Fruit fly (Drosophila melanogaster) whole organism, prepupa: Measurements from ENCODE around the gene sofe.

Source experiments
- Blimp-1 ChIP-seq: fragments of 200-800 bp; sonication (Bioruptor generic); optimal IDR thresholded peaks from 3 replicates; lab custom pipeline; 2017; ENCODE audit warnings: missing biosample characterization, missing genetic modification characterization, mild to moderate bottlenecking, moderate library complexity, missing genetic modification reagents
- CG10631 ChIP-seq: fragments of 200-800 bp; sonication (Bioruptor generic); optimal IDR thresholded peaks from 2 replicates; lab custom pipeline; 2016; ENCODE audit warnings: missing biosample characterization, missing genetic modification characterization
- CG10669 ChIP-seq: fragments of 200-800 bp; sonication (Bioruptor generic); optimal IDR thresholded peaks from 3 replicates; lab custom pipeline; 2018; ENCODE audit warnings: missing biosample characterization, mild to moderate bottlenecking, missing genetic modification characterization, moderate library complexity
- CG11294 ChIP-seq: fragments of 200-800 bp; sonication (Bioruptor generic); IDR thresholded peaks from 2 replicates; pipeline ENCODE4 v1.3.6; 2022; ENCODE audit warnings: missing biosample characterization, missing genetic modification characterization
- CG11902 ChIP-seq: fragments of 200-800 bp; sonication (Bioruptor generic); optimal IDR thresholded peaks from 3 replicates; lab custom pipeline; 2016; ENCODE audit warnings: missing biosample characterization, missing genetic modification characterization
- CG1621 ChIP-seq: fragments of 200-800 bp; sonication (Bioruptor generic); optimal IDR thresholded peaks from 3 replicates; lab custom pipeline; 2018; ENCODE audit warnings: missing biosample characterization, mild to moderate bottlenecking, missing genetic modification characterization
- CG16779 ChIP-seq: fragments of 200-800 bp; sonication (Bioruptor generic); optimal IDR thresholded peaks from 3 replicates; lab custom pipeline; 2017; ENCODE audit warnings: missing biosample characterization, mild to moderate bottlenecking, missing genetic modification characterization
- CG31627 ChIP-seq: fragments of 200-800 bp; sonication (Bioruptor generic); optimal IDR thresholded peaks from 3 replicates; lab custom pipeline; 2016; ENCODE audit warnings: missing biosample characterization, missing genetic modification characterization
- CG34406 ChIP-seq: fragments of 200-800 bp; sonication (Bioruptor generic); optimal IDR thresholded peaks from 3 replicates; lab custom pipeline; 2016; ENCODE audit warnings: missing biosample characterization, missing genetic modification characterization
- CG3919 ChIP-seq: fragments of 200-800 bp; sonication (Bioruptor generic); optimal IDR thresholded peaks from 3 replicates; lab custom pipeline; 2016; ENCODE audit warnings: missing biosample characterization, missing genetic modification characterization
- CG4318 ChIP-seq: fragments of 200-800 bp; sonication (Bioruptor generic); optimal IDR thresholded peaks from 3 replicates; lab custom pipeline; 2017; ENCODE audit warnings: missing biosample characterization, mild to moderate bottlenecking, missing genetic modification characterization
- CG6163 ChIP-seq: fragments of 200-800 bp; sonication (Bioruptor generic); IDR thresholded peaks from 3 replicates; pipeline ENCODE4 v1.3.6; 2022; ENCODE audit warnings: missing biosample characterization, missing genetic modification characterization
- CG6276 ChIP-seq: fragments of 200-800 bp; sonication (Bioruptor generic); optimal IDR thresholded peaks from 2 replicates; lab custom pipeline; 2017; ENCODE audit warnings: missing biosample characterization, mild to moderate bottlenecking, missing genetic modification characterization
- CG6808 ChIP-seq: fragments of 200-800 bp; sonication (Bioruptor generic); optimal IDR thresholded peaks from 3 replicates; lab custom pipeline; 2017; ENCODE audit warnings: missing biosample characterization, missing genetic modification characterization, mild to moderate bottlenecking, moderate library complexity, missing genetic modification reagents
- CG7368 ChIP-seq: fragments of 200-800 bp; sonication (Bioruptor generic); optimal IDR thresholded peaks from 3 replicates; lab custom pipeline; 2016; ENCODE audit warnings: missing biosample characterization, missing genetic modification characterization
- CG8119 ChIP-seq: fragments of 200-800 bp; sonication (Bioruptor generic); IDR thresholded peaks from 3 replicates; pipeline ENCODE4 v1.3.6; 2022; ENCODE audit warnings: missing biosample characterization, missing genetic modification characterization
- CG8632 ChIP-seq: fragments of 200-800 bp; sonication (Bioruptor generic); optimal IDR thresholded peaks from 3 replicates; lab custom pipeline; 2016; ENCODE audit warnings: missing biosample characterization, missing genetic modification characterization
- CG9139 ChIP-seq: fragments of 200-800 bp; sonication (Bioruptor generic); optimal IDR thresholded peaks from 3 replicates; lab custom pipeline; 2017; ENCODE audit warnings: missing biosample characterization, mild to moderate bottlenecking, missing genetic modification characterization
- Eip75B ChIP-seq: fragments of 200-800 bp; sonication (Bioruptor generic); optimal IDR thresholded peaks from 3 replicates; lab custom pipeline; 2016; ENCODE audit warnings: missing biosample characterization, missing genetic modification characterization
- Eip78C ChIP-seq: fragments of 200-800 bp; sonication (Bioruptor generic); peaks from one replicate; lab custom pipeline; 2016; ENCODE audit warnings: missing biosample characterization, missing genetic modification characterization
- Eip93F ChIP-seq: fragments of 200-800 bp; sonication (Bioruptor generic); optimal IDR thresholded peaks from 2 replicates; lab custom pipeline; 2016; ENCODE audit warnings: missing biosample characterization, mild to moderate bottlenecking, missing genetic modification characterization
- Gug ChIP-seq: fragments of 200-800 bp; sonication (Bioruptor generic); IDR thresholded peaks from 2 replicates; pipeline ENCODE4 v1.3.6; 2022; ENCODE audit warnings: missing biosample characterization, missing genetic modification characterization
- Hr38 ChIP-seq: sonication (Bioruptor generic); optimal IDR thresholded peaks from 2 replicates; lab custom pipeline; 2016; ENCODE audit warnings: missing biosample characterization, missing genetic modification characterization
- OdsH ChIP-seq: fragments of 200-800 bp; sonication (Bioruptor generic); optimal IDR thresholded peaks from 3 replicates; lab custom pipeline; 2016; ENCODE audit warnings: missing biosample characterization, missing genetic modification characterization
- Smox ChIP-seq: fragments of 200-800 bp; sonication (Bioruptor generic); optimal IDR thresholded peaks from 3 replicates; lab custom pipeline; 2016; ENCODE audit warnings: missing biosample characterization, missing genetic modification characterization
- Sox14 ChIP-seq: fragments of 200-800 bp; sonication (Bioruptor generic); optimal IDR thresholded peaks from 3 replicates; lab custom pipeline; 2016; ENCODE audit warnings: missing biosample characterization, missing genetic modification characterization
- achi ChIP-seq: fragments of 200-800 bp; sonication (Bioruptor generic); optimal IDR thresholded peaks from 3 replicates; lab custom pipeline; 2016; ENCODE audit warnings: missing biosample characterization, missing genetic modification characterization
- acj6 ChIP-seq: fragments of 200-800 bp; sonication (Bioruptor generic); optimal IDR thresholded peaks from 3 replicates; lab custom pipeline; 2016; ENCODE audit warnings: missing biosample characterization, missing genetic modification characterization
- cyc ChIP-seq: fragments of 200-800 bp; sonication (Bioruptor generic); optimal IDR thresholded peaks from 3 replicates; lab custom pipeline; 2016; ENCODE audit warnings: missing biosample characterization, missing genetic modification characterization
- dac ChIP-seq: fragments of 200-800 bp; sonication (Bioruptor generic); optimal IDR thresholded peaks from 2 replicates; lab custom pipeline; 2017; ENCODE audit warnings: missing biosample characterization, mild to moderate bottlenecking, missing genetic modification characterization
- dsx ChIP-seq: fragments of 200-800 bp; optimal IDR thresholded peaks from 3 replicates; lab custom pipeline; 2019; ENCODE audit warnings: missing biosample characterization, mild to moderate bottlenecking, missing genetic modification characterization, moderate library complexity; ENCODE audit not compliant: poor library complexity, severe bottlenecking
- eg ChIP-seq: fragments of 200-800 bp; sonication (Bioruptor generic); IDR thresholded peaks from 3 replicates; pipeline ENCODE4 v1.3.6; 2022; ENCODE audit warnings: missing biosample characterization, missing genetic modification characterization
- esn ChIP-seq: fragments of 200-800 bp; sonication (Bioruptor generic); optimal IDR thresholded peaks from 2 replicates; lab custom pipeline; 2016; ENCODE audit warnings: missing biosample characterization, mild to moderate bottlenecking, missing genetic modification characterization, moderate library complexity
- fd85E ChIP-seq: fragments of 200-800 bp; sonication (Bioruptor generic); optimal IDR thresholded peaks from 3 replicates; lab custom pipeline; 2016; ENCODE audit warnings: missing biosample characterization, missing genetic modification characterization
- fkh ChIP-seq: fragments of 200-800 bp; sonication (Bioruptor generic); optimal IDR thresholded peaks from 3 replicates; lab custom pipeline; 2017; ENCODE audit warnings: missing biosample characterization, mild to moderate bottlenecking, missing genetic modification characterization, moderate library complexity
- lz ChIP-seq: fragments of 200-800 bp; sonication (Bioruptor generic); optimal IDR thresholded peaks from 3 replicates; lab custom pipeline; 2016; ENCODE audit warnings: missing biosample characterization, missing genetic modification characterization
- net ChIP-seq: fragments of 200-800 bp; sonication (Bioruptor generic); optimal IDR thresholded peaks from 3 replicates; lab custom pipeline; 2016; ENCODE audit warnings: missing biosample characterization, missing genetic modification characterization
- pdm3 ChIP-seq: fragments of 200-800 bp; sonication (Bioruptor generic); optimal IDR thresholded peaks from 3 replicates; lab custom pipeline; 2016; ENCODE audit warnings: missing biosample characterization, missing genetic modification characterization
- salr ChIP-seq, 2 experiments: fragments of 200-800 bp; sonication (Bioruptor generic); optimal IDR thresholded peaks; 3 replicates each; lab custom pipeline; 2016 to 2018; ENCODE audit warnings: missing biosample characterization in 2 of 2, missing genetic modification characterization in 2 of 2, mild to moderate bottlenecking in 1 of 2
- ss ChIP-seq, 2 experiments: fragments of 200-800 bp; sonication (Bioruptor generic); optimal IDR thresholded peaks; 2 replicates in 1 of 2; 3 replicates in 1 of 2; lab custom pipeline; 2017 to 2018; ENCODE audit warnings: mild to moderate bottlenecking in 2 of 2, missing biosample characterization in 2 of 2, missing genetic modification characterization in 2 of 2, moderate library complexity in 1 of 2
- svp ChIP-seq: fragments of 200-800 bp; sonication (Bioruptor generic); peaks from one replicate; lab custom pipeline; 2016; ENCODE audit warnings: missing biosample characterization, missing genetic modification characterization

sofe gene

dm6 chrX:10814113-10814512, 43.1 kb downstream of the sofe start (continued):
- no peak for TF ChIP-seq CG10669
- no peak for TF ChIP-seq CG7368
- TF ChIP-seq acj6 (GFP tag; lab: Kevin White, UChicago): no peak
- TF ChIP-seq OdsH (GFP tag; lab: Kevin White, UChicago): no peak
- TF ChIP-seq CG6276 (GFP tag; lab: Kevin White, UChicago): peak; percentile 66
- TF ChIP-seq CG34406 (GFP tag; lab: Kevin White, UChicago): no peak
- no peak for TF ChIP-seq Smox (GFP tag; lab: Kevin White, UChicago)
- TF ChIP-seq Sox14 (GFP tag; lab: Kevin White, UChicago): no peak
- no peak for TF ChIP-seq Eip93F
- TF ChIP-seq, all 60 proteins: peak for 10

dm6 chrX:10808684-10809083, 48.5 kb downstream of the sofe start:
- TF ChIP-seq CG6808 (GFP tag; lab: Kevin White, UChicago): no peak
- no peak for TF ChIP-seq fd85E
- TF ChIP-seq Eip75B (GFP tag; lab: Kevin White, UChicago): no peak
- no peak for TF ChIP-seq eg (GFP tag; lab: Robert Waterston, UW)

- TF ChIP-seq CG6276 (GFP tag; lab: Kevin White, UChicago): peak; percentile 27
- TF ChIP-seq eg (GFP tag; lab: Robert Waterston, UW): peak; percentile 64; the same call in 2 of the 3 replicates
- TF ChIP-seq fkh (GFP tag; lab: Kevin White, UChicago): peak; percentile 34
- TF ChIP-seq dsx (GFP tag; lab: Kevin White, UChicago): peak; percentile 25
- peak; percentile 17 for TF ChIP-seq CG31627 (GFP tag; lab: Kevin White, UChicago)
- peak; percentile 23 for TF ChIP-seq CG9139
- peak; percentile 59; the same call in 1 of the 3 replicates for TF ChIP-seq CG6163 (GFP tag; lab: Robert Waterston, UW)
- peak; percentile 20 for TF ChIP-seq achi
- TF ChIP-seq CG8632 (GFP tag; lab: Kevin White, UChicago): no peak
- TF ChIP-seq ss (GFP tag; optimal IDR thresholded peaks at IDR 0.05; lab: Kevin White, UChicago): peak in 1 of 2 experiments; percentile 37
- TF ChIP-seq pdm3: no peak
- peak; percentile 28 for TF ChIP-seq CG3919 (GFP tag; lab: Kevin White, UChicago)
- peak in 1 of 2 experiments; percentile 6 for TF ChIP-seq salr (GFP tag; optimal IDR thresholded peaks at IDR 0.05; lab: Kevin White, UChicago)
- TF ChIP-seq Blimp-1 (GFP tag; lab: Kevin White, UChicago): no peak
- TF ChIP-seq lz (GFP tag; lab: Kevin White, UChicago): no peak
- TF ChIP-seq CG8119 (GFP tag; lab: Robert Waterston, UW): no peak
- peak; percentile 9 for TF ChIP-seq CG1621 (tag; lab: Kevin White, UChicago)
- TF ChIP-seq Smox (GFP tag; lab: Kevin White, UChicago): peak; percentile 7
- peak; percentile 22 for TF ChIP-seq CG16779 (tag; lab: Kevin White, UChicago)
- TF ChIP-seq svp: peak; percentile 69
- TF ChIP-seq Eip75B (GFP tag; lab: Kevin White, UChicago): no peak
- peak; percentile 29 for TF ChIP-seq Eip78C
- no peak for TF ChIP-seq CG10631
- TF ChIP-seq CG11902 (GFP tag; lab: Kevin White, UChicago): no peak
- TF ChIP-seq, all 60 proteins: peak for 16
Measured at dm6 chrX:10806718-10807412, 50.3 kb downstream of the sofe start.

- peak; percentile 39 for TF ChIP-seq fkh (GFP tag; lab: Kevin White, UChicago)
- TF ChIP-seq CG4318: no peak
- TF ChIP-seq CG1621 (tag; lab: Kevin White, UChicago): peak; percentile 85
- TF ChIP-seq cyc (GFP tag; lab: Kevin White, UChicago): no peak
- peak; percentile 38 for TF ChIP-seq achi
- TF ChIP-seq CG16779 (tag; lab: Kevin White, UChicago): peak; percentile 83
- peak; percentile 42 for TF ChIP-seq esn (GFP tag; lab: Kevin White, UChicago)
- TF ChIP-seq CG7368: peak; percentile 52
- peak; percentile 95 for TF ChIP-seq Blimp-1 (GFP tag; lab: Kevin White, UChicago)
- TF ChIP-seq CG10669: peak; percentile 76
- TF ChIP-seq net (GFP tag; lab: Kevin White, UChicago): peak; percentile 70
- TF ChIP-seq Gug (GFP tag; lab: Robert Waterston, UW): peak; percentile 59
- TF ChIP-seq acj6 (GFP tag; lab: Kevin White, UChicago): peak; percentile 2
- TF ChIP-seq pdm3: peak; percentile 54
- TF ChIP-seq CG11902 (GFP tag; lab: Kevin White, UChicago): no peak
- peak; percentile 40 for TF ChIP-seq CG3919 (GFP tag; lab: Kevin White, UChicago)
- peak; percentile 93 for TF ChIP-seq CG9139
- no peak for TF ChIP-seq Eip93F
- TF ChIP-seq dac (GFP tag; lab: Kevin White, UChicago): peak; percentile 11
- TF ChIP-seq Hr38 (GFP tag; lab: Kevin White, UChicago): no peak
- TF ChIP-seq CG10631: peak; percentile 11
- TF ChIP-seq ss (GFP tag; optimal IDR thresholded peaks at IDR 0.05; lab: Kevin White, UChicago): peak; percentile 94
- TF ChIP-seq CG11294 (GFP tag; lab: Robert Waterston, UW): peak; percentile 37; the same call in 1 of the 2 replicates
Measured at dm6 chrX:10805651-10806191, 51.5 kb downstream of the sofe start.
